Fruit fly (Drosophila melanogaster) whole organism, embryonic: Measurements from ENCODE around the gene hiro.
A peak's percentile ranks its signal among the peaks of the same experiment; 100 is the strongest.

ENCODE experiments used
- CG10147 ChIP-seq: fragments of 200-800 bp; sonication (Bioruptor generic); optimal IDR thresholded peaks from 2 replicates; lab custom pipeline; 2019; ENCODE audit warnings: missing biosample characterization, mild to moderate bottlenecking, missing genetic modification characterization, moderate library complexity
- CG10267 ChIP-seq: fragments of 200-800 bp; sonication (Bioruptor generic); optimal IDR thresholded peaks from 2 replicates; lab custom pipeline; 2018; ENCODE audit warnings: missing biosample characterization, mild to moderate bottlenecking, missing genetic modification characterization, moderate library complexity
- CG10274 ChIP-seq: fragments of 200-800 bp; sonication (Bioruptor generic); optimal IDR thresholded peaks from 3 replicates; lab custom pipeline; 2017; ENCODE audit warnings: missing biosample characterization, mild to moderate bottlenecking, missing genetic modification characterization
- CG12299 ChIP-seq: fragments of 200-800 bp; sonication (Bioruptor generic); optimal IDR thresholded peaks from 2 replicates; lab custom pipeline; 2018; ENCODE audit warnings: missing biosample characterization, mild to moderate bottlenecking, missing genetic modification characterization
- CG12744 ChIP-seq: fragments of 200-800 bp; sonication (Bioruptor generic); optimal IDR thresholded peaks from 2 replicates; lab custom pipeline; 2016; ENCODE audit warnings: missing biosample characterization, missing genetic modification characterization
- CG1529 ChIP-seq: fragments of 200-800 bp; sonication (Bioruptor generic); optimal IDR thresholded peaks from 3 replicates; lab custom pipeline; 2018; ENCODE audit warnings: missing biosample characterization, missing genetic modification characterization
- CG15696 ChIP-seq: fragments of 200-800 bp; sonication (Bioruptor generic); optimal IDR thresholded peaks from 2 replicates; lab custom pipeline; 2019; ENCODE audit warnings: missing biosample characterization, mild to moderate bottlenecking, missing genetic modification characterization, moderate library complexity
- CG17186 ChIP-seq: fragments of 200-800 bp; sonication (Bioruptor generic); optimal IDR thresholded peaks from 3 replicates; lab custom pipeline; 2017; ENCODE audit warnings: missing biosample characterization, missing genetic modification reagents, missing genetic modification characterization
- CG18619 ChIP-seq: fragments of 200-800 bp; sonication (Bioruptor generic); optimal IDR thresholded peaks from 3 replicates; lab custom pipeline; 2017; ENCODE audit warnings: missing biosample characterization, mild to moderate bottlenecking, missing genetic modification characterization
- CG2678 ChIP-seq: fragments of 200-800 bp; sonication (Bioruptor generic); optimal IDR thresholded peaks from 3 replicates; lab custom pipeline; 2019; ENCODE audit warnings: missing biosample characterization, mild to moderate bottlenecking, missing genetic modification characterization, moderate library complexity
- CG3163 ChIP-seq: fragments of 200-800 bp; sonication (Bioruptor generic); optimal IDR thresholded peaks from 3 replicates; lab custom pipeline; 2016; ENCODE audit warnings: missing biosample characterization, missing genetic modification characterization
- CG4854 ChIP-seq: fragments of 200-800 bp; sonication (Bioruptor generic); optimal IDR thresholded peaks from 2 replicates; lab custom pipeline; 2016; ENCODE audit warnings: missing biosample characterization, missing genetic modification characterization, inconsistent platforms
- CG7556 ChIP-seq: fragments of 200-800 bp; sonication (Bioruptor generic); optimal IDR thresholded peaks from 2 replicates; lab custom pipeline; 2017; ENCODE audit warnings: missing biosample characterization, mild to moderate bottlenecking, missing genetic modification characterization
- CG8359 ChIP-seq: fragments of 200-800 bp; sonication (Bioruptor generic); optimal IDR thresholded peaks from 2 replicates; lab custom pipeline; 2017; ENCODE audit warnings: missing biosample characterization, mild to moderate bottlenecking, missing genetic modification characterization, borderline replicate concordance
- CG8388 ChIP-seq: fragments of 200-800 bp; sonication (Bioruptor generic); optimal IDR thresholded peaks from 2 replicates; lab custom pipeline; 2019; ENCODE audit warnings: missing biosample characterization, mild to moderate bottlenecking, missing genetic modification characterization, moderate library complexity
- CG9932 ChIP-seq: fragments of 200-800 bp; sonication (Bioruptor generic); IDR thresholded peaks from 2 replicates; pipeline ENCODE4 v1.3.6; 2022; ENCODE audit warnings: missing biosample characterization, missing genetic modification characterization
- CTCF ChIP-seq: fragments of 200-800 bp; sonication (Bioruptor generic); optimal IDR thresholded peaks from 2 replicates; lab custom pipeline; 2017; ENCODE audit warnings: missing biosample characterization, mild to moderate bottlenecking, missing genetic modification characterization, moderate library complexity
- Dll ChIP-seq: fragments of 200-800 bp; sonication (Bioruptor generic); IDR thresholded peaks from 4 replicates; pipeline ENCODE4 v1.3.6; 2022; ENCODE audit warnings: missing biosample characterization, missing genetic modification characterization; ENCODE audit not compliant: partially characterized antibody
- Dref ChIP-seq: fragments of 200-800 bp; sonication (Bioruptor generic); IDR thresholded peaks from 2 replicates; pipeline ENCODE4 v1.3.6; 2022; ENCODE audit warnings: missing biosample characterization, missing genetic modification characterization
- H15 ChIP-seq: fragments of 200-800 bp; sonication (Bioruptor generic); IDR thresholded peaks from 3 replicates; pipeline ENCODE4 v1.3.6; 2022; ENCODE audit warnings: missing biosample characterization, missing genetic modification characterization
- HmgZ ChIP-seq: fragments of 200-800 bp; sonication (Bioruptor generic); optimal IDR thresholded peaks from 2 replicates; lab custom pipeline; 2018; ENCODE audit warnings: missing biosample characterization, mild to moderate bottlenecking, missing genetic modification characterization
- Lhr ChIP-seq: fragments of 200-800 bp; sonication (Bioruptor generic); optimal IDR thresholded peaks from 3 replicates; lab custom pipeline; 2017; ENCODE audit warnings: mild to moderate bottlenecking, missing biosample characterization, missing genetic modification reagents, missing genetic modification characterization
- Lpt ChIP-seq: fragments of >200 bp; optimal IDR thresholded peaks from 2 replicates; lab custom pipeline; 2018; ENCODE audit warnings: missing biosample characterization, missing genetic modification characterization
- MTF-1 ChIP-seq: fragments of 200-800 bp; sonication (Bioruptor generic); optimal IDR thresholded peaks from 2 replicates; lab custom pipeline; 2018; ENCODE audit warnings: missing biosample characterization, mild to moderate bottlenecking, missing genetic modification characterization, borderline replicate concordance
- Mes4 ChIP-seq: fragments of 200-800 bp; sonication (Bioruptor generic); optimal IDR thresholded peaks from 2 replicates; lab custom pipeline; 2016; ENCODE audit warnings: missing biosample characterization, missing genetic modification characterization
- Side ChIP-seq: fragments of 200-800 bp; sonication (Bioruptor generic); optimal IDR thresholded peaks from 2 replicates; lab custom pipeline; 2016; ENCODE audit warnings: missing biosample characterization, missing genetic modification characterization
- Stat92E ChIP-seq, 3 experiments: fragments of >200 bp in 2 of 3; fragments of 200-800 bp in 1 of 3; sonication (Bioruptor generic) in 1 of 3; optimal IDR thresholded peaks; 2 replicates each; lab custom pipeline; 2017 to 2019; ENCODE audit warnings: missing biosample characterization in 3 of 3, missing genetic modification characterization in 3 of 3, mild to moderate bottlenecking in 1 of 3, moderate library complexity in 1 of 3
- Usf ChIP-seq: fragments of 200-800 bp; sonication (Bioruptor generic); optimal IDR thresholded peaks from 2 replicates; lab custom pipeline; 2017; ENCODE audit warnings: missing genotype, missing biosample characterization, missing genetic modification characterization
- Xrp1 ChIP-seq: fragments of 200-800 bp; sonication (Bioruptor generic); IDR thresholded peaks from 2 replicates; pipeline ENCODE4 v1.3.6; 2022; ENCODE audit warnings: missing biosample characterization, missing genetic modification characterization
- ara ChIP-seq: fragments of 200-800 bp; sonication (Bioruptor generic); IDR thresholded peaks from 2 replicates; pipeline ENCODE4 v1.3.6; 2022; ENCODE audit warnings: missing biosample characterization, missing genetic modification characterization
- az2 ChIP-seq: fragments of 200-800 bp; sonication (Bioruptor generic); optimal IDR thresholded peaks from 3 replicates; lab custom pipeline; 2016; ENCODE audit warnings: missing biosample characterization, missing genetic modification characterization
- br ChIP-seq: fragments of >200 bp; optimal IDR thresholded peaks from 2 replicates; lab custom pipeline; 2017
- bsh ChIP-seq, 2 experiments: fragments of 200-800 bp; sonication (Bioruptor generic); optimal IDR thresholded peaks; 2 replicates each; lab custom pipeline; 2017 to 2018; ENCODE audit warnings: mild to moderate bottlenecking in 2 of 2, missing biosample characterization in 2 of 2, missing genetic modification characterization in 2 of 2, moderate library complexity in 1 of 2
- chif ChIP-seq, 2 experiments: fragments of 200-800 bp; sonication (Bioruptor generic); optimal IDR thresholded peaks; 3 replicates each; lab custom pipeline; 2016; ENCODE audit warnings: missing biosample characterization in 2 of 2, missing genetic modification characterization in 2 of 2
- crol ChIP-seq: fragments of 200-800 bp; sonication (Bioruptor generic); IDR thresholded peaks from 2 replicates; pipeline ENCODE4 v1.3.6; 2022; ENCODE audit warnings: missing biosample characterization, missing genetic modification characterization
- cwo ChIP-seq: fragments of 200-800 bp; sonication (Bioruptor generic); optimal IDR thresholded peaks from 3 replicates; lab custom pipeline; 2017; ENCODE audit warnings: missing biosample characterization, missing genetic modification characterization, mild to moderate bottlenecking, moderate library complexity, missing genetic modification reagents
- dimm ChIP-seq: fragments of 200-800 bp; sonication (Bioruptor generic); IDR thresholded peaks from 2 replicates; pipeline ENCODE4 v1.3.6; 2022; ENCODE audit warnings: missing biosample characterization, missing genetic modification characterization
- eve ChIP-seq, 2 experiments: fragments of >200 bp; optimal IDR thresholded peaks; 2 replicates each; lab custom pipeline; 2017; ENCODE audit warnings: missing biosample characterization in 2 of 2, missing genetic modification characterization in 2 of 2
- ewg ChIP-seq: fragments of 200-800 bp; sonication (Bioruptor generic); optimal IDR thresholded peaks from 3 replicates; lab custom pipeline; 2017; ENCODE audit warnings: mild to moderate bottlenecking, missing biosample characterization, missing genetic modification reagents, missing genetic modification characterization
- gsb-n ChIP-seq: fragments of 200-800 bp; sonication (Bioruptor generic); optimal IDR thresholded peaks from 3 replicates; lab custom pipeline; 2018; ENCODE audit warnings: missing biosample characterization, mild to moderate bottlenecking, missing genetic modification characterization
- lov ChIP-seq, 2 experiments: fragments of 200-800 bp in 1 of 2; fragments of >200 bp in 1 of 2; sonication (Bioruptor generic) in 1 of 2; IDR thresholded peaks in 1 of 2; optimal IDR thresholded peaks in 1 of 2; 2 replicates in 1 of 2; 3 replicates in 1 of 2; pipeline versions ENCODE4 v1.3.6 to Lab custom; 2017 to 2022; ENCODE audit warnings: missing biosample characterization in 1 of 2, missing genetic modification characterization in 1 of 2
- luna ChIP-seq: fragments of 200-800 bp; sonication (Bioruptor generic); optimal IDR thresholded peaks from 2 replicates; lab custom pipeline; 2016; ENCODE audit warnings: missing biosample characterization, missing genetic modification characterization
- phol ChIP-seq: fragments of 200-800 bp; sonication (Bioruptor generic); optimal IDR thresholded peaks from 3 replicates; lab custom pipeline; 2018; ENCODE audit warnings: missing biosample characterization, mild to moderate bottlenecking, missing genetic modification characterization, moderate library complexity
- prd ChIP-seq, 3 experiments: fragments of >200 bp in 2 of 3; fragments of 200-800 bp in 1 of 3; sonication (Bioruptor generic) in 1 of 3; optimal IDR thresholded peaks in 2 of 3; IDR thresholded peaks in 1 of 3; 2 replicates in 2 of 3; 3 replicates in 1 of 3; pipeline versions ENCODE4 v1.3.6 to Lab custom; 2017 to 2022; ENCODE audit warnings: missing biosample characterization in 1 of 3, missing genetic modification characterization in 1 of 3
- sima ChIP-seq: fragments of 200-800 bp; sonication (Bioruptor generic); optimal IDR thresholded peaks from 2 replicates; lab custom pipeline; 2016; ENCODE audit warnings: missing biosample characterization, missing genetic modification characterization
- toy ChIP-seq: fragments of 200-800 bp; sonication (Bioruptor generic); IDR thresholded peaks from 2 replicates; pipeline ENCODE4 v1.3.6; 2022; ENCODE audit warnings: missing biosample characterization, missing genetic modification characterization
- unpg ChIP-seq: fragments of 200-800 bp; sonication (Bioruptor generic); optimal IDR thresholded peaks from 3 replicates; lab custom pipeline; 2018; ENCODE audit warnings: missing biosample characterization, mild to moderate bottlenecking, missing genetic modification characterization, moderate library complexity
- zf30C ChIP-seq: fragments of 200-800 bp; sonication (Bioruptor generic); optimal IDR thresholded peaks from 3 replicates; lab custom pipeline; 2018; ENCODE audit warnings: missing biosample characterization, mild to moderate bottlenecking, missing genetic modification characterization

The hiro gene

DNA sequence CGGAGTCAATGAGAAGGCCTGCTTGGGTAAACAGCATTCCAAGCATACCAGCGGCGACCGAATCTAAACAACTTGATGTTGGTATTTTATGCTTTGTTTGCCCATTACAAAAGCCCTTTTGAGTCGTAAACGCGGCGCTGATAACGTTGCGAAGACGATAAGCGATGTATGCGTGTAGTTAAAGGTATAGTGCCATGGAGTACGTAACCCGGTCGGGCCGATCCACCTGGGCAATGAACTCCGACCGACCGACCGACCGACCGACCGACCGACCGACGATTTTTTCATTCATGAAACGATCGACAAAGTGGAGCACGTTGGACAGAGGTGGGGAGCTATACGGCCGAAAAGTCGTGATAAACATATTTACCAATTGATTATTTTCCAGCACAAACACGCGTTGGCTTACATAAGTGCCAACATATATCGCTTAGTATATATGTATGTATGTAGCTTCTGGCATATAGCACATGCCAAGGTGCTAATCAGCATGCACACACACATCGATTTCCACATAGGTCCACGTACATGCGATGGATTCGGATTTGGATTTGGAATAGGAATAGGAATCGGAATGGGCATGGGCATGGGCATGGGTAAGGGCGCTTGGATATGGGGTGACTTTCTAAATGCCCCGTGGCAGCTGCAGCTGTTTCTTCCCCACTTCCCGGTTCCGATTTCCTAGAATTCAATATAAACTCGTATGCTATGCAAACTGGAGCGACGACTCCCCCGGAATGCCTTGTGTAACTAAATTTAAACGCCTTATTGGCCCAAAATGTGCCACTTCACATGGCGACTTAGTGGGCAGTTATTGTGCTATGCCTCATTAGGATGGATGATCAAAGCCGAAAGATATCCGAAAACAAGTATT lies 44.7 kb downstream of the hiro start (continued):
- no peak for TF ChIP-seq CG10274
- no peak for TF ChIP-seq CG2678
- no peak for TF ChIP-seq H15 (GFP tag; lab: Robert Waterston, UW)
- TF ChIP-seq MTF-1 (GFP tag; lab: Kevin White, UChicago), result no peak
- TF ChIP-seq CG1529 (GFP tag; lab: Kevin White, UChicago), result no peak
- no peak for TF ChIP-seq CTCF (GFP tag; lab: Kevin White, UChicago)
- TF ChIP-seq CG12299 (tag; lab: Kevin White, UChicago), result no peak
- no peak for TF ChIP-seq CG8388 (GFP tag; lab: Kevin White, UChicago)
- TF ChIP-seq dimm (GFP tag; lab: Robert Waterston, UW), result no peak
- peak; percentile 22 for TF ChIP-seq CG15696 (tag; lab: Kevin White, UChicago)
- no peak for TF ChIP-seq Lpt
- peak; percentile 18 for TF ChIP-seq CG3163 (GFP tag; lab: Kevin White, UChicago)
- no peak for TF ChIP-seq phol (tag; lab: Kevin White, UChicago)
- TF ChIP-seq CG10147, result no peak
- peak; percentile 6 for TF ChIP-seq unpg (GFP tag; lab: Kevin White, UChicago)
- no peak for TF ChIP-seq az2 (GFP tag; lab: Kevin White, UChicago)
- TF ChIP-seq Xrp1 (GFP tag; lab: Robert Waterston, UW), result no peak
- peak; percentile 8 for TF ChIP-seq HmgZ (tag; lab: Kevin White, UChicago)
- no peak for TF ChIP-seq lov (optimal IDR thresholded peaks at IDR 0.05; lab: Kevin White, UChicago)
- peak; percentile 40; the same call in 1 of the 3 replicates for TF ChIP-seq lov (GFP tag; IDR thresholded peaks at IDR 0.05; lab: Robert Waterston, UW)
- no peak for TF ChIP-seq CG17186 (GFP tag; lab: Kevin White, UChicago)
- no peak for TF ChIP-seq bsh (GFP tag; optimal IDR thresholded peaks at IDR 0.05; lab: Kevin White, UChicago)
- TF ChIP-seq crol (GFP tag; lab: Robert Waterston, UW), result 0 out of 2 replicates have a peak, but pooled peaks have one; percentile 7
- peak; percentile 19 for TF ChIP-seq Mes4
- TF ChIP-seq chif (GFP tag; optimal IDR thresholded peaks at IDR 0.05; lab: Kevin White, UChicago), result no peak
- no peak for TF ChIP-seq gsb-n (tag; lab: Kevin White, UChicago)
- TF ChIP-seq Side (GFP tag; lab: Kevin White, UChicago), result peak; percentile 35
- TF ChIP-seq CG8359 (GFP tag; lab: Kevin White, UChicago), result no peak
- TF ChIP-seq sima, result no peak
- TF ChIP-seq ara (GFP tag; lab: Robert Waterston, UW), result no peak
- peak in 1 of 3 experiments; percentile 68 for TF ChIP-seq Stat92E (GFP tag; optimal IDR thresholded peaks at IDR 0.05; lab: Kevin White, UChicago)
- no peak for TF ChIP-seq CG10267 (tag; lab: Kevin White, UChicago)
- no peak for TF ChIP-seq CG12744 (GFP tag; lab: Kevin White, UChicago)
- TF ChIP-seq zf30C (GFP tag; lab: Kevin White, UChicago), result no peak
- peak; percentile 18 for TF ChIP-seq CG7556 (GFP tag; lab: Kevin White, UChicago)
- no peak for TF ChIP-seq ewg
- TF ChIP-seq cwo (GFP tag; lab: Kevin White, UChicago), result peak; percentile 74
- TF ChIP-seq prd (optimal IDR thresholded peaks at IDR 0.05; lab: Kevin White, UChicago), result no peak
- no peak for TF ChIP-seq prd (GFP tag; IDR thresholded peaks at IDR 0.05; lab: Robert Waterston, UW)
- no peak for TF ChIP-seq Usf (GFP tag; lab: Kevin White, UChicago)
- TF ChIP-seq CG4854 (GFP tag; lab: Kevin White, UChicago), result no peak
- no peak for TF ChIP-seq Lhr
- no peak for TF ChIP-seq toy (GFP tag; lab: Robert Waterston, UW)
- no peak for TF ChIP-seq luna (GFP tag; lab: Kevin White, UChicago)
- no peak for TF ChIP-seq Dref (GFP tag; lab: Robert Waterston, UW)
- TF ChIP-seq eve (GFP tag; optimal IDR thresholded peaks at IDR 0.05; lab: Kevin White, UChicago), result no peak
- peak; percentile 27 for TF ChIP-seq CG18619
- no peak for TF ChIP-seq CG9932
- TF ChIP-seq br (lab: Kevin White, UChicago), result no peak
- TF ChIP-seq Dll (GFP tag; lab: Robert Waterston, UW), result no peak
